Fruit fly (Drosophila melanogaster): ENCODE data around the gene CG32284.

CG32284 gene

DNA sequence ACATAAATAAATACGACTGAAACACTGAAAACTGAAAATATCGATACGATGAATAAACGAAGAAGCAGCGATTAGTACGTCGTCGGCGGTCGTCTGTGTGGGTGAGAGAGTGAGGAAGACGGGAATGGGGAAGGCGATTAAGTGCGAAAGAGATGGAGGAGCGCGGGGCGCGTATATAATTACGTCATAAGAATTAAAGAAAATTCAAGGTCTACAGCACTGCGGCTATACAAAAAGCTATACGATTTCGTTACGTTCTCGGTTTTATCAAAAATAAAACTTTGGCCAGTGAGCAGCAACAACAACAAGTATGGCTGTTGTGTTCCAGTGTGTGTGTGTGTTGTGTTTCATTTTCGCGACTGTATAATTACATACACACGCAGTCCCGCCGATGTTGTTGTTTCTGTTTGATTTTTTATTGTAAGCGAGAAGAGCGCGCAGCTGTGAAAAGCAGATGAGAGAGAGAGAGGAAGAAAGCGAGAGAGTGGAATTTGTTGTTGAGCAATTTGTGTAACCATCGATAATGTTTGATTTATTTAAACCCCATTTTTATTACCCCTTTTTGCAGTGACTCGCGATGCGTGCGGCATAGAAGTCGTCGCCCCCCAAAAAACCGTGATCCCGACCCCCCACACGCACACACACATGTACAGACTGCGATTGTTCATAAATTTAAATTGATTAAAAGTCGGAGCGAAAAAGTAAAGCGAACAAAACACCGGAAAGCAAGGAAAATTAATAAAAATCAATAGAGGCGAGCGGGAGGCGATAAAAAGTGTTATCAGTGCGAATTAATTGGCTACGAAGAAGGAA is 37.2 kb upstream of the CG32284 start (continued):
- TF ChIP-seq tll (GFP tag; optimal IDR thresholded peaks at IDR 0.05) (no peak), salm (tag; optimal IDR thresholded peaks at IDR 0.05) (no peak), CG10979 (tag; optimal IDR thresholded peaks at IDR 0.05) (no peak), org-1 (GFP tag; optimal IDR thresholded peaks at IDR 0.05) (no peak), Spps (tag; optimal IDR thresholded peaks at IDR 0.05) (no peak), Hr3 (GFP tag; optimal IDR thresholded peaks at IDR 0.05) (no peak), crp (GFP tag; optimal IDR thresholded peaks at IDR 0.05) (no peak), ro (GFP tag; IDR thresholded peaks at IDR 0.05) (no peak), CG7556 (GFP tag; optimal IDR thresholded peaks at IDR 0.05) (no peak), CG13296 (GFP tag; optimal IDR thresholded peaks at IDR 0.05) (peak; percentile 51), MTF-1 (GFP tag; optimal IDR thresholded peaks at IDR 0.05; ENCODE audit: borderline replicate concordance) (no peak), CG10565 (GFP tag; optimal IDR thresholded peaks at IDR 0.05) (no peak), croc (GFP tag; conservative IDR thresholded peaks at IDR 0.05) (no peak), Dip2 (GFP tag; IDR thresholded peaks at IDR 0.05) (no peak), CG8924 (tag; optimal IDR thresholded peaks at IDR 0.05) (peak; percentile 16), jigr1 (GFP tag; IDR thresholded peaks at IDR 0.05) (no peak), vfl (GFP tag; optimal IDR thresholded peaks at IDR 0.05) (no peak), Hey (tag; optimal IDR thresholded peaks at IDR 0.05) (no peak), row (GFP tag; IDR thresholded peaks at IDR 0.05) (0 out of 3 replicates have a peak, but pooled peaks have one; percentile 39), CG18262 (tag; optimal IDR thresholded peaks at IDR 0.05) (no peak), Rfx (GFP tag; IDR thresholded peaks at IDR 0.05) (peak; percentile 27; the same call in 1 of the 2 replicates), psq (GFP tag; optimal IDR thresholded peaks at IDR 0.05) (no peak), fd96Cb (tag; optimal IDR thresholded peaks at IDR 0.05) (no peak), CG13123 (GFP tag; optimal IDR thresholded peaks at IDR 0.05) (no peak), tna (GFP tag; IDR thresholded peaks at IDR 0.05; ENCODE audit: partially characterized antibody) (no peak), CG11695 (GFP tag; IDR thresholded peaks at IDR 0.05) (no peak), CG14667 (GFP tag; IDR thresholded peaks at IDR 0.05) (no peak), Ada2b (GFP tag; IDR thresholded peaks at IDR 0.05) (no peak), TFAM (GFP tag; optimal IDR thresholded peaks at IDR 0.05) (no peak), Tbp (GFP tag; optimal IDR thresholded peaks at IDR 0.05) (no peak), CG5180 (GFP tag; optimal IDR thresholded peaks at IDR 0.05) (no peak), CG12744 (GFP tag; optimal IDR thresholded peaks at IDR 0.05) (no peak), br (optimal IDR thresholded peaks at IDR 0.05) (no peak), tap (tag; optimal IDR thresholded peaks at IDR 0.05) (no peak), CG34376 (GFP tag; optimal IDR thresholded peaks at IDR 0.05) (peak; percentile 96), CG14860 (GFP tag; IDR thresholded peaks at IDR 0.05; ENCODE audit: partially characterized antibody) (no peak), Med (GFP tag) (peak; percentile 12), Lim3 (GFP tag; IDR thresholded peaks at IDR 0.05) (no peak), bigmax (GFP tag; optimal IDR thresholded peaks at IDR 0.05) (no peak), corto (GFP tag; optimal IDR thresholded peaks at IDR 0.05) (no peak), Blimp-1 (GFP tag; optimal IDR thresholded peaks at IDR 0.05) (no peak), CG17186 (GFP tag; optimal IDR thresholded peaks at IDR 0.05) (no peak), chm (GFP tag; IDR thresholded peaks at IDR 0.05) (no peak), CG14965 (GFP tag; optimal IDR thresholded peaks at IDR 0.05; ENCODE audit: borderline replicate concordance) (no peak), CG1647 (GFP tag; optimal IDR thresholded peaks at IDR 0.05) (no peak), jumu (GFP tag; optimal IDR thresholded peaks at IDR 0.05) (no peak), nom (GFP tag; optimal IDR thresholded peaks at IDR 0.05) (peak; percentile 25), CG6791 (GFP tag; IDR thresholded peaks at IDR 0.05; ENCODE audit: partially characterized antibody) (no peak), da (GFP tag; optimal IDR thresholded peaks at IDR 0.05) (no peak)

Data from whole organism, embryonic.